Fruit fly (Drosophila melanogaster): ENCODE measurements around the gene CG33768.

dm6 chr3L:22637866-22638534 lies 9.0 kb upstream of the CG33768 start, which contains the start of gene CG14459:
- TF ChIP-seq CG8478 (optimal IDR thresholded peaks at IDR 0.05) (no peak), CTCF (optimal IDR thresholded peaks at IDR 0.05) (no peak)
